Worm (Caenorhabditis elegans) whole organism, L3 larva: Measurements from ENCODE around the gene str-45.

ENCODE experiments used
- R02D3.7 ChIP-seq: fragments of 150-350 bp; optimal IDR thresholded peaks from 2 replicates; lab custom pipeline; 2014; ENCODE audit warnings: missing biosample characterization, missing genetic modification characterization
- ceh-82 ChIP-seq: fragments of 150-350 bp; optimal IDR thresholded peaks from 2 replicates; lab custom pipeline; 2014; ENCODE audit warnings: missing biosample characterization, missing genetic modification characterization
- egl-27 ChIP-seq: sonication (generic microtip); optimal IDR thresholded peaks from 4 replicates; lab custom pipeline; 2017; ENCODE audit warnings: missing biosample characterization, missing genetic modification reagents, missing genetic modification characterization
- elt-2 ChIP-seq: sonication (generic microtip); optimal IDR thresholded peaks from 2 replicates; lab custom pipeline; 2016; ENCODE audit warnings: missing genetic modification reagents, mild to moderate bottlenecking, missing genetic modification characterization, missing compliant biosample characterization
- fkh-10 ChIP-seq: sonication (generic microtip); optimal IDR thresholded peaks from 2 replicates; lab custom pipeline; 2017; ENCODE audit warnings: missing biosample characterization, missing genetic modification reagents, missing genetic modification characterization
- hmg-11 ChIP-seq: sonication (generic microtip); optimal IDR thresholded peaks from 2 replicates; lab custom pipeline; 2016; ENCODE audit warnings: missing genetic modification characterization, missing compliant biosample characterization
- mdl-1 ChIP-seq: fragments of 150-350 bp; optimal IDR thresholded peaks from 2 replicates; lab custom pipeline; 2014; ENCODE audit warnings: missing biosample characterization, missing genetic modification characterization
- nhr-23 ChIP-seq: fragments of 150-350 bp; optimal IDR thresholded peaks from 2 replicates; lab custom pipeline; 2014; ENCODE audit warnings: missing biosample characterization, missing genetic modification reagents, missing genetic modification characterization
- nhr-28 ChIP-seq: fragments of 150-350 bp; optimal IDR thresholded peaks from 2 replicates; lab custom pipeline; 2014; ENCODE audit warnings: missing biosample characterization, missing genetic modification characterization
- pqm-1 ChIP-seq: fragments of 150-350 bp; optimal IDR thresholded peaks from 2 replicates; lab custom pipeline; 2017; ENCODE audit warnings: missing biosample characterization, missing genetic modification characterization, inconsistent platforms

- no peak for TF ChIP-seq nhr-28 (tag; lab: Kevin White, UChicago)
- no peak for TF ChIP-seq hmg-11
- TF ChIP-seq egl-27, result no peak
- no peak for TF ChIP-seq pqm-1 (tag; lab: Kevin White, UChicago)
- no peak for TF ChIP-seq nhr-23 (tag; lab: Kevin White, UChicago)
- no peak for TF ChIP-seq R02D3.7
- no peak for TF ChIP-seq ceh-82 (tag; lab: Kevin White, UChicago)
- TF ChIP-seq mdl-1 (tag; lab: Kevin White, UChicago), result no peak
- TF ChIP-seq elt-2, result no peak
- no peak for TF ChIP-seq fkh-10 (GFP tag; lab: Kevin White, UChicago)
These were observed 49.5 kb upstream of the str-45 start, which contains the start of gene Y75B12A.2 for ce11 chrV:15109260-15109659.
